Fruit fly (Drosophila melanogaster) Kc167 (cell line): Measurements from ENCODE around the gene CG15547.

Experiments used
- Myc ChIP-seq: fragments of >200 bp; optimal IDR thresholded peaks from 2 replicates; lab custom pipeline; 2017; ENCODE audit warnings: missing external identifiers
- h ChIP-seq: fragments of >200 bp; optimal IDR thresholded peaks from 3 replicates; lab custom pipeline; 2018; ENCODE audit warnings: missing external identifiers
- psq ChIP-seq: fragments of >200 bp; optimal IDR thresholded peaks from 2 replicates; lab custom pipeline; 2017; ENCODE audit warnings: missing external identifiers
- ttk ChIP-seq: sonication (Bioruptor generic); optimal IDR thresholded peaks from 2 replicates; lab custom pipeline; 2017; ENCODE audit warnings: missing external identifiers

dm6 chr3R:30860561-30860928 lies 22.8 kb downstream of the CG15547 start:
- TF ChIP-seq Myc (no peak), psq (lab: Kevin White, UChicago) (no peak), h (lab: Kevin White, UChicago) (no peak), ttk (lab: Kevin White, UChicago) (no peak)
